Fruit fly (Drosophila melanogaster) whole organism, embryonic: Measurements from ENCODE around the gene sra.

Experiments used
- CG10209 ChIP-seq: fragments of 200-800 bp; sonication (Bioruptor generic); optimal IDR thresholded peaks from 3 replicates; lab custom pipeline; 2017; ENCODE audit warnings: missing biosample characterization, mild to moderate bottlenecking, missing genetic modification characterization, missing genetic modification reagents
- CG10274 ChIP-seq: fragments of 200-800 bp; sonication (Bioruptor generic); optimal IDR thresholded peaks from 3 replicates; lab custom pipeline; 2017; ENCODE audit warnings: missing biosample characterization, mild to moderate bottlenecking, missing genetic modification characterization
- CG10654 ChIP-seq: fragments of 200-800 bp; sonication (Bioruptor generic); optimal IDR thresholded peaks from 2 replicates; lab custom pipeline; 2016; ENCODE audit warnings: missing biosample characterization, missing genetic modification characterization
- CG11398 ChIP-seq: fragments of 200-800 bp; sonication (Bioruptor generic); optimal IDR thresholded peaks from 2 replicates; lab custom pipeline; 2016; ENCODE audit warnings: missing biosample characterization, missing genetic modification characterization
- CG12071 ChIP-seq: fragments of 200-800 bp; sonication (Bioruptor generic); optimal IDR thresholded peaks from 3 replicates; lab custom pipeline; 2018; ENCODE audit warnings: missing biosample characterization, mild to moderate bottlenecking, missing genetic modification characterization
- CG12155 ChIP-seq: fragments of 200-800 bp; sonication (Bioruptor generic); optimal IDR thresholded peaks from 3 replicates; lab custom pipeline; 2016; ENCODE audit warnings: missing biosample characterization, missing genetic modification characterization
- CG12236 ChIP-seq: fragments of 200-800 bp; sonication (Bioruptor generic); optimal IDR thresholded peaks from 2 replicates; lab custom pipeline; 2016; ENCODE audit warnings: missing biosample characterization, missing genetic modification characterization
- CG15269 ChIP-seq: fragments of 200-800 bp; sonication (Bioruptor generic); optimal IDR thresholded peaks from 2 replicates; lab custom pipeline; 2018; ENCODE audit warnings: missing biosample characterization, mild to moderate bottlenecking, missing genetic modification characterization, moderate library complexity
- CG15479 ChIP-seq: fragments of 200-800 bp; sonication (Bioruptor generic); optimal IDR thresholded peaks from 3 replicates; lab custom pipeline; 2019; ENCODE audit warnings: missing biosample characterization, mild to moderate bottlenecking, missing genetic modification characterization, moderate library complexity
- CG15601 ChIP-seq: fragments of 200-800 bp; sonication (Bioruptor generic); optimal IDR thresholded peaks from 3 replicates; lab custom pipeline; 2019; ENCODE audit warnings: missing biosample characterization, mild to moderate bottlenecking, missing genetic modification characterization, moderate library complexity
- CG16815 ChIP-seq: fragments of 200-800 bp; sonication (Bioruptor generic); optimal IDR thresholded peaks from 3 replicates; lab custom pipeline; 2017; ENCODE audit warnings: missing biosample characterization, mild to moderate bottlenecking, missing genetic modification characterization
- CG17568 ChIP-seq: fragments of 200-800 bp; sonication (Bioruptor generic); optimal IDR thresholded peaks from 2 replicates; lab custom pipeline; 2018; ENCODE audit warnings: missing biosample characterization, mild to moderate bottlenecking, missing genetic modification characterization, moderate library complexity
- CG17802 ChIP-seq: fragments of 200-800 bp; sonication (Bioruptor generic); optimal IDR thresholded peaks from 2 replicates; lab custom pipeline; 2018; ENCODE audit warnings: missing biosample characterization, mild to moderate bottlenecking, missing genetic modification characterization, moderate library complexity
- CG18262 ChIP-seq: fragments of 200-800 bp; optimal IDR thresholded peaks from 3 replicates; lab custom pipeline; 2019; ENCODE audit warnings: missing biosample characterization, mild to moderate bottlenecking, missing genetic modification characterization, moderate library complexity
- CG2712 ChIP-seq: fragments of 200-800 bp; optimal IDR thresholded peaks from 3 replicates; lab custom pipeline; 2019; ENCODE audit warnings: missing biosample characterization, mild to moderate bottlenecking, missing genetic modification characterization, moderate library complexity
- CG3065 ChIP-seq: fragments of 200-800 bp; sonication (Bioruptor generic); optimal IDR thresholded peaks from 2 replicates; lab custom pipeline; 2016; ENCODE audit warnings: missing biosample characterization, missing genetic modification characterization
- CG32767 ChIP-seq: fragments of 200-800 bp; sonication (Bioruptor generic); IDR thresholded peaks from 2 replicates; pipeline ENCODE4 v1.3.6; 2022; ENCODE audit warnings: missing biosample characterization, missing genetic modification characterization
- CG3847 ChIP-seq: fragments of 200-800 bp; sonication (Bioruptor generic); IDR thresholded peaks from 2 replicates; pipeline ENCODE4 v1.3.6; 2022; ENCODE audit warnings: missing biosample characterization, missing genetic modification characterization
- CG3995 ChIP-seq: fragments of 200-800 bp; sonication (Bioruptor generic); optimal IDR thresholded peaks from 3 replicates; lab custom pipeline; 2016; ENCODE audit warnings: missing biosample characterization, missing genetic modification characterization
- CG4404 ChIP-seq: fragments of 200-800 bp; sonication (Bioruptor generic); IDR thresholded peaks from 2 replicates; pipeline ENCODE4 v1.3.6; 2022; ENCODE audit warnings: missing biosample characterization, missing genetic modification characterization
- CG4854 ChIP-seq: fragments of 200-800 bp; sonication (Bioruptor generic); optimal IDR thresholded peaks from 2 replicates; lab custom pipeline; 2016; ENCODE audit warnings: missing biosample characterization, missing genetic modification characterization, inconsistent platforms
- CG7271 ChIP-seq: fragments of 200-800 bp; sonication (Bioruptor generic); optimal IDR thresholded peaks from 2 replicates; lab custom pipeline; 2018; ENCODE audit warnings: missing biosample characterization, mild to moderate bottlenecking, missing genetic modification characterization, moderate library complexity
- CG8944 ChIP-seq: fragments of 200-800 bp; sonication (Bioruptor generic); optimal IDR thresholded peaks from 3 replicates; lab custom pipeline; 2016; ENCODE audit warnings: missing biosample characterization, missing genetic modification characterization
- CG9817 ChIP-seq: fragments of 200-800 bp; sonication (Bioruptor generic); optimal IDR thresholded peaks from 2 replicates; lab custom pipeline; 2018; ENCODE audit warnings: missing biosample characterization, mild to moderate bottlenecking, missing genetic modification characterization, moderate library complexity
- Chrac-16 ChIP-seq: fragments of 200-800 bp; sonication (Bioruptor generic); optimal IDR thresholded peaks from 3 replicates; lab custom pipeline; 2016; ENCODE audit warnings: missing biosample characterization, missing genetic modification characterization
- Dll ChIP-seq: fragments of 200-800 bp; sonication (Bioruptor generic); IDR thresholded peaks from 4 replicates; pipeline ENCODE4 v1.3.6; 2022; ENCODE audit warnings: missing biosample characterization, missing genetic modification characterization; ENCODE audit not compliant: partially characterized antibody
- HHEX ChIP-seq: fragments of 200-800 bp; sonication (Bioruptor generic); optimal IDR thresholded peaks from 3 replicates; lab custom pipeline; 2017; ENCODE audit warnings: missing biosample characterization, mild to moderate bottlenecking, missing genetic modification characterization, missing genetic modification reagents
- HLH54F ChIP-seq: fragments of 200-800 bp; sonication (Bioruptor generic); optimal IDR thresholded peaks from 3 replicates; lab custom pipeline; 2016; ENCODE audit warnings: missing biosample characterization, missing genetic modification characterization
- Hr3 ChIP-seq: fragments of 200-800 bp; sonication (Bioruptor generic); optimal IDR thresholded peaks from 3 replicates; lab custom pipeline; 2016; ENCODE audit warnings: missing biosample characterization, missing genetic modification characterization
- Lhr ChIP-seq: fragments of 200-800 bp; sonication (Bioruptor generic); optimal IDR thresholded peaks from 3 replicates; lab custom pipeline; 2017; ENCODE audit warnings: mild to moderate bottlenecking, missing biosample characterization, missing genetic modification reagents, missing genetic modification characterization
- Stat92E ChIP-seq, 3 experiments: fragments of >200 bp in 2 of 3; fragments of 200-800 bp in 1 of 3; sonication (Bioruptor generic) in 1 of 3; optimal IDR thresholded peaks; 2 replicates each; lab custom pipeline; 2017 to 2019; ENCODE audit warnings: missing biosample characterization in 3 of 3, missing genetic modification characterization in 3 of 3, mild to moderate bottlenecking in 1 of 3, moderate library complexity in 1 of 3
- Vsx1 ChIP-seq: fragments of 200-800 bp; sonication (Bioruptor generic); optimal IDR thresholded peaks from 2 replicates; lab custom pipeline; 2017; ENCODE audit warnings: missing biosample characterization, mild to moderate bottlenecking, missing genetic modification characterization, missing genetic modification reagents
- az2 ChIP-seq: fragments of 200-800 bp; sonication (Bioruptor generic); optimal IDR thresholded peaks from 3 replicates; lab custom pipeline; 2016; ENCODE audit warnings: missing biosample characterization, missing genetic modification characterization
- dmrt99B ChIP-seq: fragments of 200-800 bp; sonication (Bioruptor generic); optimal IDR thresholded peaks from 2 replicates; lab custom pipeline; 2018; ENCODE audit warnings: missing biosample characterization, mild to moderate bottlenecking, missing genetic modification characterization, moderate library complexity
- fd3F ChIP-seq: fragments of 200-800 bp; sonication (Bioruptor generic); optimal IDR thresholded peaks from 2 replicates; lab custom pipeline; 2018; ENCODE audit warnings: missing biosample characterization, mild to moderate bottlenecking, missing genetic modification characterization, moderate library complexity
- gem ChIP-seq: fragments of 200-800 bp; sonication (Bioruptor generic); optimal IDR thresholded peaks from 2 replicates; lab custom pipeline; 2019; ENCODE audit warnings: missing biosample characterization, mild to moderate bottlenecking, missing genetic modification characterization, moderate library complexity
- ham ChIP-seq: fragments of 200-800 bp; sonication (Bioruptor generic); IDR thresholded peaks from 2 replicates; pipeline ENCODE4 v1.3.6; 2022; ENCODE audit warnings: missing biosample characterization, missing genetic modification characterization
- hbn ChIP-seq: fragments of 200-800 bp; sonication (Bioruptor generic); IDR thresholded peaks from 2 replicates; pipeline ENCODE4 v1.3.6; 2022; ENCODE audit warnings: missing biosample characterization, missing genetic modification characterization; ENCODE audit not compliant: partially characterized antibody
- jumu ChIP-seq: fragments of 200-800 bp; sonication (Bioruptor generic); optimal IDR thresholded peaks from 3 replicates; lab custom pipeline; 2016; ENCODE audit warnings: missing biosample characterization, missing genetic modification characterization
- nau ChIP-seq: fragments of 200-800 bp; sonication (Bioruptor generic); optimal IDR thresholded peaks from 3 replicates; lab custom pipeline; 2017; ENCODE audit warnings: missing biosample characterization, mild to moderate bottlenecking, missing genetic modification characterization, missing genetic modification reagents
- nom ChIP-seq: fragments of 200-800 bp; sonication (Bioruptor generic); optimal IDR thresholded peaks from 2 replicates; lab custom pipeline; 2017; ENCODE audit warnings: missing biosample characterization, missing genetic modification characterization, mild to moderate bottlenecking, moderate library complexity, missing genetic modification reagents
- otp ChIP-seq: fragments of 200-800 bp; sonication (Bioruptor generic); IDR thresholded peaks from 3 replicates; pipeline ENCODE4, ENCODE4 v1.3.6; 2022; ENCODE audit warnings: missing biosample characterization, missing genetic modification characterization
- sens ChIP-seq: fragments of 200-800 bp; sonication (Bioruptor generic); peaks from one replicate; lab custom pipeline; 2016; ENCODE audit warnings: missing biosample characterization, missing genetic modification characterization
- slou ChIP-seq: fragments of 200-800 bp; sonication (Bioruptor generic); optimal IDR thresholded peaks from 3 replicates; lab custom pipeline; 2016; ENCODE audit warnings: missing biosample characterization, missing genetic modification characterization
- slp2 ChIP-seq: fragments of 200-800 bp; sonication (Bioruptor generic); optimal IDR thresholded peaks from 2 replicates; lab custom pipeline; 2016; ENCODE audit warnings: missing biosample characterization, missing genetic modification characterization
- tio ChIP-seq: fragments of 200-800 bp; sonication (Bioruptor generic); optimal IDR thresholded peaks from 2 replicates; lab custom pipeline; 2017; ENCODE audit warnings: missing biosample characterization, missing genetic modification characterization, inconsistent platforms
- unpg ChIP-seq: fragments of 200-800 bp; sonication (Bioruptor generic); optimal IDR thresholded peaks from 3 replicates; lab custom pipeline; 2018; ENCODE audit warnings: missing biosample characterization, mild to moderate bottlenecking, missing genetic modification characterization, moderate library complexity
- zfh2 ChIP-seq: fragments of 200-800 bp; sonication (Bioruptor generic); optimal IDR thresholded peaks from 2 replicates; lab custom pipeline; 2016; ENCODE audit warnings: missing biosample characterization, missing genetic modification characterization

Gene sra

dm6 chr3R:16235941-16236712, 49.3 kb downstream of the sra start (continued):
- TF ChIP-seq otp: no peak
- no peak for TF ChIP-seq ham (GFP tag; lab: Robert Waterston, UW)
- TF ChIP-seq CG3847 (GFP tag; lab: Robert Waterston, UW): no peak
- TF ChIP-seq CG17802 (tag; lab: Kevin White, UChicago): peak; percentile 38
- TF ChIP-seq CG15479 (GFP tag; lab: Kevin White, UChicago): peak; percentile 26
- TF ChIP-seq tio (GFP tag; lab: Kevin White, UChicago): peak; percentile 83
- TF ChIP-seq CG32767: no peak
- peak; percentile 97 for TF ChIP-seq CG18262 (tag; lab: Kevin White, UChicago)
- TF ChIP-seq CG8944 (GFP tag; lab: Kevin White, UChicago): peak; percentile 3
- peak; percentile 92 for TF ChIP-seq HHEX (GFP tag; lab: Kevin White, UChicago)
- peak; percentile 94 for TF ChIP-seq CG2712 (tag; lab: Kevin White, UChicago)
- no peak for TF ChIP-seq CG4854 (GFP tag; lab: Kevin White, UChicago)
- TF ChIP-seq CG17568: peak; percentile 64
- TF ChIP-seq Lhr (GFP tag; lab: Kevin White, UChicago): peak; percentile 78
- peak; percentile 93 for TF ChIP-seq CG16815
- TF ChIP-seq Vsx1: peak; percentile 87
- TF ChIP-seq HLH54F: peak; percentile 69
- peak; percentile 63 for TF ChIP-seq nom (GFP tag; lab: Kevin White, UChicago)
- no peak for TF ChIP-seq CG4404 (GFP tag; lab: Robert Waterston, UW)
- peak; percentile 97 for TF ChIP-seq gem (tag; lab: Kevin White, UChicago)
- peak; percentile 77 for TF ChIP-seq CG10209 (GFP tag; lab: Kevin White, UChicago)
- peak; percentile 88 for TF ChIP-seq CG15601
- peak; percentile 61 for TF ChIP-seq CG7271 (tag; lab: Kevin White, UChicago)
- peak in 1 of 3 experiments; percentile 65 for TF ChIP-seq Stat92E (GFP tag; optimal IDR thresholded peaks at IDR 0.05; lab: Kevin White, UChicago)
- TF ChIP-seq CG10654 (GFP tag; lab: Kevin White, UChicago): peak; percentile 79
- TF ChIP-seq CG9817: peak; percentile 83
- TF ChIP-seq zfh2 (GFP tag; lab: Kevin White, UChicago): peak; percentile 82
- peak; percentile 89 for TF ChIP-seq fd3F
- no peak for TF ChIP-seq nau (GFP tag; lab: Kevin White, UChicago)
- TF ChIP-seq Chrac-16: peak; percentile 80
- peak; percentile 58 for TF ChIP-seq slou
- TF ChIP-seq az2 (GFP tag; lab: Kevin White, UChicago): peak; percentile 87
- peak; percentile 49 for TF ChIP-seq jumu (GFP tag; lab: Kevin White, UChicago)
- peak; percentile 15 for TF ChIP-seq CG12236
- peak; percentile 93 for TF ChIP-seq dmrt99B (tag; lab: Kevin White, UChicago)
- TF ChIP-seq Hr3 (GFP tag; lab: Kevin White, UChicago): peak; percentile 94
- TF ChIP-seq hbn (GFP tag; lab: Robert Waterston, UW): no peak
- TF ChIP-seq slp2 (GFP tag; lab: Kevin White, UChicago): peak; percentile 76
- peak; percentile 88 for TF ChIP-seq CG10274
- TF ChIP-seq CG12071 (GFP tag; lab: Kevin White, UChicago): peak; percentile 18
- TF ChIP-seq CG3995: peak; percentile 39
- TF ChIP-seq CG3065 (GFP tag; lab: Kevin White, UChicago): peak; percentile 65
- peak; percentile 91 for TF ChIP-seq CG15269 (tag; lab: Kevin White, UChicago)
- TF ChIP-seq CG11398 (GFP tag; lab: Kevin White, UChicago): peak; percentile 30
- TF ChIP-seq sens (GFP tag; lab: Kevin White, UChicago): peak; percentile 84
- no peak for TF ChIP-seq Dll (GFP tag; lab: Robert Waterston, UW)
- peak; percentile 84 for TF ChIP-seq unpg
- TF ChIP-seq CG12155 (GFP tag; lab: Kevin White, UChicago): peak; percentile 65
